Fruit fly (Drosophila melanogaster): ENCODE measurements around the gene Hsp23.
A peak's percentile ranks its signal among the peaks of the same experiment; 100 is the strongest.

Hsp23 gene

DNA sequence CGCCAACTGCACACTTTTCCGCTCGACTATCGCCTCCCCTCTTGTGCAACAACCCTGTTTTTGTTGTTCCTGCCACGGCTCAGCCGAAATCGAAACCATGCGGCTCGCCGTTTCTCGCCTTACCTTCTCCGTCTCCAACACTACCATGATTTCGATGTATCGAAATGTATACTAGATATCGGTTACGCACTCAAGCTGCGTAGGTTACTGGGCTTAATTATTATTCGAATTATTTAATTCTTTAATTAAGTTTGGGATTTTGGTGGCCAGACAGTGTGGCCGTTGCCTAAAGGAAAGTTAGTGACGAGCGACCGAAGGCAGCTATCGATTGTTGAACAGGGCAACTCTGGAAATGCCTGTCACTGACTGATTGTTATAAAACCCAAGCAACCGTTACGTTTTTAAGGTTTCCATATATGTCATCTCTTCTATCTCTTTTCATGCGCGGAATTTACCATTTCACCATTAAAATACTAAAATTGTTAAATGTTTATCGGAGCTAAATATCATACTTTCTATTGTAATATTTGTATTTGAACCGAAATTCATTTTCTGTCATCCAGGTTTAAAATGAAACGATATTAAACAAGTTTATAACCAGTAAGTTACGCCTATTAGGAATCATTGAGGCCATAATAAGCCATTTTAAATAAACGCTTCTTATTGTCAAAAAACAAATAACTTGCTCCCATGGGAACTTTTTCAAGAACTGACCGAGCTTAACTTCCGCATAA is 20.6 kb downstream of the Hsp23 start, which contains the start of gene eIF4E1 (continued):
- peak; percentile 28; the same call in 1 of the 3 replicates for TF ChIP-seq CG17361 (GFP tag; IDR thresholded peaks at IDR 0.05)
- peak; percentile 58 for TF ChIP-seq CG34224 (GFP tag; IDR thresholded peaks at IDR 0.05; ENCODE audit: partially characterized antibody)
- no peak for TF ChIP-seq pfk (GFP tag; optimal IDR thresholded peaks at IDR 0.05)
- TF ChIP-seq Camta (GFP tag; optimal IDR thresholded peaks at IDR 0.05), result peak; percentile 32
- TF ChIP-seq CG18764 (GFP tag; optimal IDR thresholded peaks at IDR 0.05), result no peak
- no peak for TF ChIP-seq scrt (GFP tag; optimal IDR thresholded peaks at IDR 0.05)
- no peak for TF ChIP-seq toy (GFP tag; IDR thresholded peaks at IDR 0.05)
- TF ChIP-seq CG8478 (optimal IDR thresholded peaks at IDR 0.05), result peak; percentile 86
- TF ChIP-seq ftz-f1 (GFP tag; optimal IDR thresholded peaks at IDR 0.05), result peak; percentile 40
- TF ChIP-seq klu (GFP tag; IDR thresholded peaks at IDR 0.05), result 0 out of 2 replicates have a peak, but pooled peaks have one; percentile 14
- TF ChIP-seq CG12391 (tag; optimal IDR thresholded peaks at IDR 0.05), result peak; percentile 38
- peak; percentile 21 for TF ChIP-seq sd (tag; optimal IDR thresholded peaks at IDR 0.05)
- TF ChIP-seq Blimp-1 (GFP tag; optimal IDR thresholded peaks at IDR 0.05), result no peak
- no peak for TF ChIP-seq CG3407 (GFP tag; optimal IDR thresholded peaks at IDR 0.05)
- TF ChIP-seq CG6854 (GFP tag; optimal IDR thresholded peaks at IDR 0.05), result no peak
- no peak; the same call in 2 of the 3 replicates for TF ChIP-seq ase (GFP tag; IDR thresholded peaks at IDR 0.05)
- peak; percentile 28 for TF ChIP-seq vfl (GFP tag; optimal IDR thresholded peaks at IDR 0.05)
- no peak for TF ChIP-seq fd96Cb (tag; optimal IDR thresholded peaks at IDR 0.05)
- TF ChIP-seq Sox100B (GFP tag; optimal IDR thresholded peaks at IDR 0.05), result no peak
- 0 out of 2 replicates have a peak, but pooled peaks have one; percentile 28 for TF ChIP-seq Adf1 (GFP tag; IDR thresholded peaks at IDR 0.05)
- no peak for TF ChIP-seq ara (GFP tag; IDR thresholded peaks at IDR 0.05)
- no peak for TF ChIP-seq CG6765 (GFP tag; optimal IDR thresholded peaks at IDR 0.05)
- no peak for TF ChIP-seq so (GFP tag; IDR thresholded peaks at IDR 0.05)
- TF ChIP-seq sqz (GFP tag; optimal IDR thresholded peaks at IDR 0.05), result no peak
- TF ChIP-seq CG16813 (GFP tag; IDR thresholded peaks at IDR 0.05; ENCODE audit: partially characterized antibody), result peak; percentile 82
- TF ChIP-seq Chrac-16 (GFP tag; optimal IDR thresholded peaks at IDR 0.05), result no peak
- no peak for TF ChIP-seq HLHmδ (GFP tag; optimal IDR thresholded peaks at IDR 0.05)
- no peak for TF ChIP-seq peb (GFP tag; IDR thresholded peaks at IDR 0.05)
- TF ChIP-seq usp (GFP tag; optimal IDR thresholded peaks at IDR 0.05), result no peak
- peak; percentile 14 for TF ChIP-seq bigmax (GFP tag; optimal IDR thresholded peaks at IDR 0.05)
- TF ChIP-seq fd64A (GFP tag; optimal IDR thresholded peaks at IDR 0.05), result no peak
- no peak for TF ChIP-seq bowl (GFP tag; IDR thresholded peaks at IDR 0.05)
- TF ChIP-seq lola (GFP tag; optimal IDR thresholded peaks at IDR 0.05), result no peak
- no peak for TF ChIP-seq ham (GFP tag; IDR thresholded peaks at IDR 0.05)
- no peak for TF ChIP-seq sens-2 (GFP tag; IDR thresholded peaks at IDR 0.05)
- TF ChIP-seq pan (optimal IDR thresholded peaks at IDR 0.05), result no peak
- TF ChIP-seq pan (GFP tag; optimal IDR thresholded peaks at IDR 0.05 in 1 of 2, IDR thresholded peaks at IDR 0.05 in 1 of 2), result no peak
- no peak for TF ChIP-seq CG11398 (GFP tag; optimal IDR thresholded peaks at IDR 0.05)
- 0 out of 2 replicates have a peak, but pooled peaks have one; percentile 42 for TF ChIP-seq nerfin-2 (GFP tag; IDR thresholded peaks at IDR 0.05; ENCODE audit: partially characterized antibody)
- TF ChIP-seq tgo (GFP tag; IDR thresholded peaks at IDR 0.05), result no peak
- TF ChIP-seq CG17802 (tag; optimal IDR thresholded peaks at IDR 0.05), result no peak
- no peak for TF ChIP-seq pita (GFP tag; optimal IDR thresholded peaks at IDR 0.05)
- no peak for TF ChIP-seq lab (GFP tag; optimal IDR thresholded peaks at IDR 0.05)
- peak; percentile 23 for TF ChIP-seq kay (GFP tag; optimal IDR thresholded peaks at IDR 0.05)
- TF ChIP-seq hth (optimal IDR thresholded peaks at IDR 0.05), result no peak
- TF ChIP-seq CG3995 (GFP tag; optimal IDR thresholded peaks at IDR 0.05), result no peak
- no peak for TF ChIP-seq CG6254 (GFP tag; optimal IDR thresholded peaks at IDR 0.05)
- no peak for TF ChIP-seq Mrtf (GFP tag; IDR thresholded peaks at IDR 0.05)
- TF ChIP-seq CG7271 (tag; optimal IDR thresholded peaks at IDR 0.05), result no peak
- TF ChIP-seq dmrt99B (tag; optimal IDR thresholded peaks at IDR 0.05), result no peak

Measured in whole organism, embryonic.